Worm (Caenorhabditis elegans) whole organism, midembryonic: ENCODE results near the gene C08F11.13.

Source experiments
- T22C8.4 ChIP-seq: fragments of 200-800 bp; sonication (Bioruptor generic); IDR thresholded peaks from 2 replicates; pipeline ENCODE4 v1.3.6; 2022; ENCODE audit warnings: missing genetic modification characterization, missing compliant biosample characterization
- cog-1 ChIP-seq: sonication (generic microtip); optimal IDR thresholded peaks from 2 replicates; lab custom pipeline; 2016; ENCODE audit warnings: missing genetic modification characterization, missing compliant biosample characterization
- flt-1 ChIP-seq: fragments of 200-800 bp; sonication (Bioruptor generic); IDR thresholded peaks from 2 replicates; pipeline ENCODE4 v1.3.6; 2022; ENCODE audit warnings: missing genetic modification characterization, missing compliant biosample characterization
- klf-2 ChIP-seq: fragments of 200-800 bp; sonication (Bioruptor generic); conservative IDR thresholded peaks from 2 replicates; pipeline ENCODE4 v1.3.6; 2022; ENCODE audit warnings: missing genetic modification reagents, missing genetic modification characterization, missing compliant biosample characterization
- med-1 ChIP-seq: sonication (generic microtip); optimal IDR thresholded peaks from 2 replicates; lab custom pipeline; 2017; ENCODE audit warnings: missing genetic modification characterization, mild to moderate bottlenecking, missing compliant biosample characterization, antibody characterized with exemption, missing genetic modification reagents; ENCODE audit not compliant: insufficient read depth
- ref-1 ChIP-seq: fragments of 200-800 bp; sonication (Bioruptor generic); conservative IDR thresholded peaks from 2 replicates; pipeline ENCODE4 v1.3.6; 2022; ENCODE audit warnings: missing genetic modification reagents, missing genetic modification characterization, missing compliant biosample characterization
- tab-1 ChIP-seq: fragments of 200-800 bp; sonication (Bioruptor generic); IDR thresholded peaks from 2 replicates; pipeline ENCODE4 v1.3.6; 2022; ENCODE audit warnings: missing genetic modification characterization, missing compliant biosample characterization
- ztf-23 ChIP-seq: fragments of 200-800 bp; sonication (Bioruptor generic); IDR thresholded peaks from 2 replicates; pipeline ENCODE4 v1.3.6; 2022; ENCODE audit warnings: missing genetic modification reagents, missing genetic modification characterization, missing compliant biosample characterization
- ztf-29 ChIP-seq: fragments of 200-800 bp; sonication (Bioruptor generic); IDR thresholded peaks from 2 replicates; pipeline ENCODE4 v1.3.6; 2022; ENCODE audit warnings: missing genetic modification reagents, missing genetic modification characterization, missing compliant biosample characterization

C08F11.13 gene

ce11 chrIV:13561629-13562028, 48.1 kb downstream of the C08F11.13 start, which contains the start of the genes Y45F10B.13 and qui-1:
Gene Y45F10B.13 (minus strand): TSS chrIV:13561729.
Gene qui-1 (plus strand): TSS chrIV:13561861.
- TF ChIP-seq cog-1 (tag; lab: Kevin White, UChicago) (no peak), flt-1 (GFP tag; lab: Robert Waterston, UW) (no peak), ref-1 (GFP tag; lab: Robert Waterston, UW) (no peak)

- TF ChIP-seq med-1 = no peak
- no peak for TF ChIP-seq cog-1 (tag; lab: Kevin White, UChicago)
- no peak for TF ChIP-seq tab-1 (GFP tag; lab: Robert Waterston, UW)
- TF ChIP-seq ref-1 (GFP tag; lab: Robert Waterston, UW) = no peak
- no peak for TF ChIP-seq T22C8.4
- TF ChIP-seq flt-1 (GFP tag; lab: Robert Waterston, UW) = no peak
- TF ChIP-seq klf-2 (GFP tag; lab: Robert Waterston, UW) = no peak
- no peak for TF ChIP-seq ztf-23 (GFP tag; lab: Robert Waterston, UW)
- TF ChIP-seq ztf-29 (GFP tag; lab: Robert Waterston, UW) = no peak
Observed at ce11 chrIV:13559020-13559419, 50.7 kb downstream of the C08F11.13 start.
